Fruit fly (Drosophila melanogaster): ENCODE measurements around the gene inaF-A.

The inaF-A gene

DNA sequence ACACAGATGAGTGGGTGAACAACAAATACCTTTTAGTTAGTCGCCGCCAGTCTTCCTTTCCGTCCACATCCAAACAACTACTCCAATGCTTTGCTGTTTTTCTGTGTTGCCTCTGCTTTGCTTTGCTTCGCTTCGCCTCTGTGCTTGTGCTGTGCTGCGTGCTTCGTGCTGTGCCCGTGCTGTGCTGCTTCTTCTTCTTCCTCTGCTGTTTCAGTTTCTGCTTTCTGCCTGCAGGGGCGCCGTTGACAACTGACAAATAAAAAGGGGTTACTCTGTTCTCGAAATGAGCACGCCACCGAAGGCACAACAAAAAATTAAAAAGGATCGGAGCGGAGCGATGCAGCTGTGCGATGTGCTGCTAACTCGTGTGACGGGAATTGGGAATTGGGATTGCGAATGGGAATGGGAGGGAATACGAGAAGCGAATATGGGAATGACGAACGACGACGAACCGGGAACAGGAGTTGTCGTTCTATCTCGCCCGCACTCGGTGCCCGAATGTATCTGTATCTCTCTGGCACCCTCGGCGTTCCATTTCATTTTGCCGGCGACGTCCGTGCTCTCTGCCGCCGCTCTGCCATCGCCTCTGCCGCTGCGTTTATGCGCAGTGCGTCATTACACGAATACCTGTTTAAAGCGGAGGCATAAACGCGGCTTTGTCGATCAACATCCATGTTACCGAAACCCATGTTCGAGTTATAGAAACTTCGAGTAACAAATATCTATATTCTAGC lies 19.0 kb downstream of the inaF-A start (continued):
- TF ChIP-seq Pdp1 (GFP tag; optimal IDR thresholded peaks at IDR 0.05), result peak in 1 of 2 experiments; percentile 40
- peak; percentile 71; the same call in 1 of the 2 replicates for TF ChIP-seq ranshi (GFP tag; IDR thresholded peaks at IDR 0.05)
- TF ChIP-seq knrl (GFP tag; IDR thresholded peaks at IDR 0.05; ENCODE audit: partially characterized antibody), result peak; percentile 45; the same call in 1 of the 3 replicates
- no peak for TF ChIP-seq Sry-β (GFP tag; optimal IDR thresholded peaks at IDR 0.05)
- peak in 1 of 2 experiments; percentile 16 for TF ChIP-seq Hr78 (GFP tag; optimal IDR thresholded peaks at IDR 0.05)
- peak; percentile 58; the same call in 1 of the 2 replicates for TF ChIP-seq toy (GFP tag; IDR thresholded peaks at IDR 0.05)
- no peak for TF ChIP-seq CG1602 (GFP tag; optimal IDR thresholded peaks at IDR 0.05)
- peak; percentile 66 for TF ChIP-seq unpg (GFP tag; optimal IDR thresholded peaks at IDR 0.05)
- TF ChIP-seq CG32532 (GFP tag; IDR thresholded peaks at IDR 0.05), result peak; percentile 77
- peak; percentile 32 for TF ChIP-seq CG6683 (GFP tag; optimal IDR thresholded peaks at IDR 0.05)
- no peak for TF ChIP-seq C15 (GFP tag; IDR thresholded peaks at IDR 0.05)
- TF ChIP-seq HmgD (GFP tag; optimal IDR thresholded peaks at IDR 0.05), result no peak
- no peak for TF ChIP-seq CG13123 (GFP tag; optimal IDR thresholded peaks at IDR 0.05)
- TF ChIP-seq stwl (tag; optimal IDR thresholded peaks at IDR 0.05), result no peak
- peak in 1 of 2 experiments; percentile 79 for TF ChIP-seq insv (GFP tag; optimal IDR thresholded peaks at IDR 0.05)
- no peak for TF ChIP-seq TFAM (GFP tag; optimal IDR thresholded peaks at IDR 0.05)
- no peak for TF ChIP-seq eve (GFP tag; optimal IDR thresholded peaks at IDR 0.05)
- TF ChIP-seq CG4424 (GFP tag; optimal IDR thresholded peaks at IDR 0.05), result no peak
- peak; percentile 48; the same call in 1 of the 2 replicates for TF ChIP-seq CG13287 (GFP tag; IDR thresholded peaks at IDR 0.05; ENCODE audit: partially characterized antibody)
- peak; percentile 61 for TF ChIP-seq nmo (GFP tag; optimal IDR thresholded peaks at IDR 0.05)
- TF ChIP-seq mld (GFP tag; IDR thresholded peaks at IDR 0.05; ENCODE audit: partially characterized antibody), result no peak
- no peak for TF ChIP-seq cg (GFP tag; optimal IDR thresholded peaks at IDR 0.05)
- TF ChIP-seq Xrp1 (GFP tag; IDR thresholded peaks at IDR 0.05), result peak; percentile 56
- TF ChIP-seq CG7556 (GFP tag; optimal IDR thresholded peaks at IDR 0.05), result peak; percentile 66
- TF ChIP-seq tll (GFP tag; optimal IDR thresholded peaks at IDR 0.05), result no peak
- no peak for TF ChIP-seq dmrt11E (tag; optimal IDR thresholded peaks at IDR 0.05)
- TF ChIP-seq Lpt (GFP tag; optimal IDR thresholded peaks at IDR 0.05), result no peak
- peak; percentile 79 for TF ChIP-seq CG7839 (tag; optimal IDR thresholded peaks at IDR 0.05)
- no peak for TF ChIP-seq CG3065 (GFP tag; optimal IDR thresholded peaks at IDR 0.05)
- TF ChIP-seq CG9215 (GFP tag; IDR thresholded peaks at IDR 0.05), result peak; percentile 69
- peak in 1 of 2 experiments; percentile 46 for TF ChIP-seq Eip74EF (GFP tag; optimal IDR thresholded peaks at IDR 0.05)
- peak; percentile 48; the same call in 1 of the 2 replicates for TF ChIP-seq MBD-R2 (GFP tag; IDR thresholded peaks at IDR 0.05)
- no peak for TF ChIP-seq sna (GFP tag; IDR thresholded peaks at IDR 0.05; ENCODE audit: partially characterized antibody)
- peak; percentile 76 for TF ChIP-seq CG14014 (GFP tag; IDR thresholded peaks at IDR 0.05)
- peak; percentile 17 for TF ChIP-seq pzg (GFP tag; optimal IDR thresholded peaks at IDR 0.05)
- TF ChIP-seq CG1647 (GFP tag; optimal IDR thresholded peaks at IDR 0.05), result no peak
- no peak for TF ChIP-seq Sin3A (optimal IDR thresholded peaks at IDR 0.05)
- peak; percentile 42 for TF ChIP-seq BtbVII (GFP tag; optimal IDR thresholded peaks at IDR 0.05)
- peak; percentile 64 for TF ChIP-seq CG8944 (GFP tag; optimal IDR thresholded peaks at IDR 0.05)
- peak; percentile 46; the same call in 1 of the 3 replicates for TF ChIP-seq CG7357 (GFP tag; IDR thresholded peaks at IDR 0.05)
- TF ChIP-seq CG12659 (GFP tag; optimal IDR thresholded peaks at IDR 0.05), result peak; percentile 75
- TF ChIP-seq tx (GFP tag; optimal IDR thresholded peaks at IDR 0.05), result peak; percentile 60
- 0 out of 2 replicates have a peak, but pooled peaks have one; percentile 18 for TF ChIP-seq gt (GFP tag; IDR thresholded peaks at IDR 0.05)
- TF ChIP-seq ems (GFP tag; optimal IDR thresholded peaks at IDR 0.05), result peak; percentile 73
- peak; percentile 97 for TF ChIP-seq Ets65A (GFP tag)
- TF ChIP-seq Adf1 (GFP tag; IDR thresholded peaks at IDR 0.05), result peak; percentile 82
- TF ChIP-seq repo (GFP tag; optimal IDR thresholded peaks at IDR 0.05), result no peak
- TF ChIP-seq CG10654 (GFP tag; optimal IDR thresholded peaks at IDR 0.05), result peak; percentile 21

Data from whole organism, embryonic.